Worm (Caenorhabditis elegans) whole organism, late embryonic: Measurements from ENCODE around the gene chil-4.
A peak's percentile ranks its signal among the peaks of the same experiment; 100 is the strongest.

Experiments
- ama-1 ChIP-seq: fragments of 150-350 bp; optimal IDR thresholded peaks from 2 replicates; lab custom pipeline; 2014
- dve-1 ChIP-seq: sonication (generic microtip); optimal IDR thresholded peaks from 2 replicates; lab custom pipeline; 2017; ENCODE audit warnings: antibody characterized with exemption, mild to moderate bottlenecking, missing genetic modification characterization, missing compliant biosample characterization
- elt-2 ChIP-seq: sonication (generic microtip); optimal IDR thresholded peaks from 2 replicates; lab custom pipeline; 2016; ENCODE audit warnings: missing genetic modification reagents, missing genetic modification characterization, missing compliant biosample characterization
- hlh-13 ChIP-seq: fragments of 200-800 bp; sonication (Bioruptor generic); optimal IDR thresholded peaks from 2 replicates; lab custom pipeline; 2018; ENCODE audit warnings: mild to moderate bottlenecking, missing genetic modification characterization, missing compliant biosample characterization
- nfya-1 ChIP-seq: sonication (generic microtip); optimal IDR thresholded peaks from 2 replicates; lab custom pipeline; 2017; ENCODE audit warnings: missing genetic modification characterization, mild to moderate bottlenecking, missing compliant biosample characterization, antibody characterized with exemption, moderate library complexity
- nhr-11 ChIP-seq: fragments of 150-350 bp; optimal IDR thresholded peaks from 2 replicates; lab custom pipeline; 2014; ENCODE audit warnings: missing biosample characterization, missing genetic modification characterization
- npax-4 ChIP-seq: sonication (generic microtip); optimal IDR thresholded peaks from 2 replicates; lab custom pipeline; 2016; ENCODE audit warnings: missing genetic modification characterization, missing compliant biosample characterization
- odd-2 ChIP-seq: sonication (generic microtip); optimal IDR thresholded peaks from 2 replicates; lab custom pipeline; 2017; ENCODE audit warnings: antibody characterized with exemption, mild to moderate bottlenecking, missing genetic modification characterization, missing compliant biosample characterization
- pag-3 ChIP-seq: sonication (generic microtip); optimal IDR thresholded peaks from 2 replicates; lab custom pipeline; 2016; ENCODE audit warnings: missing compliant biosample characterization, missing genetic modification characterization, borderline replicate concordance
- pha-4 ChIP-seq: fragments of 150-350 bp; optimal IDR thresholded peaks from 2 replicates; lab custom pipeline; 2018; ENCODE audit warnings: missing biosample characterization, missing genetic modification reagents, missing genetic modification characterization
- zip-5 ChIP-seq: sonication (generic microtip); optimal IDR thresholded peaks from 2 replicates; lab custom pipeline; 2016; ENCODE audit warnings: missing genetic modification characterization, missing compliant biosample characterization

- TF ChIP-seq odd-2 (no peak), zip-5 (tag; lab: Kevin White, UChicago) (no peak), ama-1 (lab: Kevin White, UChicago) (no peak), pag-3 (tag; lab: Kevin White, UChicago) (no peak), npax-4 (tag; lab: Kevin White, UChicago) (no peak), nfya-1 (tag; lab: Kevin White, UChicago) (peak; percentile 65), dve-1 (no peak), pha-4 (tag; lab: Kevin White, UChicago) (no peak), hlh-13 (GFP tag; lab: Kevin White, UChicago) (no peak), elt-2 (tag; lab: Kevin White, UChicago) (no peak), nhr-11 (tag; lab: Kevin White, UChicago) (no peak)
Measured at ce11 chrII:9868698-9869097, 13.2 kb upstream of the chil-4 start, which contains the start of gene old-1.
